Fruit fly (Drosophila melanogaster): Measurements from ENCODE around the gene Eig71Ej.

DNA sequence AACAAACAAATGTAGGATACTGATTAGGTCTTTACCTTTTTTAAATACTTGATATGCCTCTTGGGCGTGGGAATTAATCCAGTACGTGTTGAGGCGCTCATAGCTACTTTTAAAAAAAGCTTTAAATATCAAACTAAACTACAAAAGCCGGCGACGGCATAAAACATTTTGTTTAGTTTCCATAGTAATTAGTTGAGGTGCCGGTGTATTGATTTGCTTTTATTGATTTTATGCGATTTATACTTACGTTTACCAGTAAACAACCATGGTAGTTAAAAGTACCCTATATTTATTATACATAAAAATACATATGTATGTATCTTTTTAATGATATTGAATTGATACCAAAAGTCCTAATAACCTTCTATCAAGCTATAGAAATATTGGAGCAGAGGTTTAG, 48.1 kb downstream of the Eig71Ej start, which contains the start of gene CG13449:
- TF ChIP-seq OdsH (GFP tag; optimal IDR thresholded peaks at IDR 0.05) = no peak
- no peak for TF ChIP-seq spab (GFP tag; optimal IDR thresholded peaks at IDR 0.05)
- no peak for TF ChIP-seq CG6808 (GFP tag; optimal IDR thresholded peaks at IDR 0.05)
- TF ChIP-seq CG8319 (GFP tag; optimal IDR thresholded peaks at IDR 0.05) = no peak
- no peak for TF ChIP-seq svp (GFP tag)
- TF ChIP-seq Sox14 (GFP tag; optimal IDR thresholded peaks at IDR 0.05) = no peak
- no peak for TF ChIP-seq dsx (GFP tag; optimal IDR thresholded peaks at IDR 0.05; ENCODE audit: poor library complexity, severe bottlenecking)
- TF ChIP-seq CG6854 (GFP tag; optimal IDR thresholded peaks at IDR 0.05) = no peak
